Worm (Caenorhabditis elegans) whole organism, late embryonic: Measurements from ENCODE around the gene fbxa-80.
"Not testable (repeated sequence)": the region's sequence is repeated elsewhere in the genome, so short reads cannot be mapped to it uniquely, and the experiment has no call there.

Experiments
- ama-1 ChIP-seq: fragments of 150-350 bp; optimal IDR thresholded peaks from 2 replicates; lab custom pipeline; 2014
- ceh-14 ChIP-seq: sonication (generic microtip); optimal IDR thresholded peaks from 2 replicates; lab custom pipeline; 2016; ENCODE audit warnings: missing genotype, missing genetic modification characterization, missing compliant biosample characterization
- ceh-31 ChIP-seq: sonication (generic microtip); optimal IDR thresholded peaks from 2 replicates; lab custom pipeline; 2016; ENCODE audit warnings: missing genetic modification characterization, missing compliant biosample characterization
- ceh-45 ChIP-seq: fragments of 200-800 bp; sonication (Bioruptor generic); IDR thresholded peaks from 2 replicates; pipeline ENCODE4 v1.3.6; 2022; ENCODE audit warnings: missing genetic modification reagents, missing genetic modification characterization, missing compliant biosample characterization
- eyg-1 ChIP-seq: sonication (generic microtip); optimal IDR thresholded peaks from 2 replicates; lab custom pipeline; 2016; ENCODE audit warnings: missing genotype, missing genetic modification characterization, missing compliant biosample characterization
- hlh-13 ChIP-seq: fragments of 200-800 bp; sonication (Bioruptor generic); optimal IDR thresholded peaks from 2 replicates; lab custom pipeline; 2018; ENCODE audit warnings: mild to moderate bottlenecking, missing genetic modification characterization, missing compliant biosample characterization
- lin-11 ChIP-seq: fragments of 200-800 bp; sonication (Bioruptor generic); optimal IDR thresholded peaks from 2 replicates; lab custom pipeline; 2018; ENCODE audit warnings: mild to moderate bottlenecking, missing genetic modification characterization, missing compliant biosample characterization
- nfya-1 ChIP-seq: sonication (generic microtip); optimal IDR thresholded peaks from 2 replicates; lab custom pipeline; 2017; ENCODE audit warnings: missing genetic modification characterization, mild to moderate bottlenecking, missing compliant biosample characterization, antibody characterized with exemption, moderate library complexity
- nhr-11 ChIP-seq: fragments of 150-350 bp; optimal IDR thresholded peaks from 2 replicates; lab custom pipeline; 2014; ENCODE audit warnings: missing biosample characterization, missing genetic modification characterization
- pha-4 ChIP-seq: fragments of 150-350 bp; optimal IDR thresholded peaks from 2 replicates; lab custom pipeline; 2018; ENCODE audit warnings: missing biosample characterization, missing genetic modification reagents, missing genetic modification characterization
- sox-4 ChIP-seq: sonication (generic microtip); optimal IDR thresholded peaks from 2 replicates; lab custom pipeline; 2017; ENCODE audit warnings: mild to moderate bottlenecking, missing genetic modification characterization, inconsistent platforms, missing compliant biosample characterization
- unc-3 ChIP-seq, 2 experiments: fragments of 200-800 bp in 1 of 2; sonication (Bioruptor generic) in 1 of 2; sonication (generic microtip) in 1 of 2; conservative IDR thresholded peaks in 1 of 2; optimal IDR thresholded peaks in 1 of 2; 2 replicates each; pipeline versions ENCODE4 v1.3.6 to Lab custom; 2016 to 2022; ENCODE audit warnings: missing compliant biosample characterization in 2 of 2, missing genetic modification characterization in 2 of 2, missing genetic modification reagents in 1 of 2
- unc-55 ChIP-seq: sonication (generic microtip); optimal IDR thresholded peaks from 2 replicates; lab custom pipeline; 2017; ENCODE audit warnings: missing biosample characterization, missing genetic modification reagents, missing genetic modification characterization
- unc-86 ChIP-seq: sonication (generic microtip); optimal IDR thresholded peaks from 2 replicates; lab custom pipeline; 2016; ENCODE audit warnings: missing genetic modification characterization, missing compliant biosample characterization

- TF ChIP-seq ama-1 (lab: Kevin White, UChicago); eyg-1 (tag; lab: Kevin White, UChicago); nfya-1 (tag; lab: Kevin White, UChicago); pha-4; nhr-11 (tag; lab: Kevin White, UChicago); unc-55 (GFP tag; lab: Kevin White, UChicago); sox-4; hlh-13 (GFP tag; lab: Kevin White, UChicago); ceh-31 (tag; lab: Kevin White, UChicago); ceh-14 (tag; lab: Kevin White, UChicago); ceh-45 (GFP tag; lab: Robert Waterston, UW); unc-86 (tag; lab: Kevin White, UChicago); lin-11 (tag; lab: Kevin White, UChicago); unc-3 (GFP tag; conservative IDR thresholded peaks at IDR 0.05; lab: Robert Waterston, UW); unc-3 (tag; optimal IDR thresholded peaks at IDR 0.05; lab: Kevin White, UChicago): not testable (repeated sequence)
Observed at ce11 chrIII:1357973-1358372, 43.0 kb upstream of the fbxa-80 start, which contains the start of gene Y82E9BR.8.
